Worm (Caenorhabditis elegans): Measurements from ENCODE around the gene spp-13.

ce11 chrX:8422020-8422419 is 3.7 kb upstream of the spp-13 start, which contains the start of gene tag-123:
- TF ChIP-seq ref-1 (GFP tag; conservative IDR thresholded peaks at IDR 0.05) (no peak), tab-1 (GFP tag; IDR thresholded peaks at IDR 0.05) (no peak)

Measured in whole organism, midembryonic.